Fruit fly (Drosophila melanogaster): ENCODE results near the gene CG15369.

CG15369 gene

DNA sequence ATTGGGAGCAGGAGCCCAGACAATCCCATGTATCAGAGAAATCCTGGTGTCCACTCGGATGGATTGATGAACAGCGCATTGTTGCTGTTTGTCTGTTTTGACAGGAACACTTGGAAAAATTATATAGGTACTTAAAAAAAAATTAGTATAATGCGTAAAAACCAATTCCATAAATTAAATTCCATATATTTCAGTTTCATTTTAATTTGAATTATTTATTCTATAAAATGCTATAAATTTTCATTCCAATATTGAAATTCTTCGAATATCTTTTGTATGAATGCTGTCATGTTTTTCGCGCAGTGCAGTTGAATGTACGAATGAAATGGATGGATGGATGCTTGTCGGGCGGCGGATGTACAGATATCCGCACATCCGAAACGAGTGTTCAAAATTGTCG lies 5.9 kb upstream of the CG15369 start, which contains the start of gene SmydA-9:
SmydA-9 (minus strand) TSS at position 101 of the 400 bp plus-strand sequence.
- TF ChIP-seq CG4496 (GFP tag; IDR thresholded peaks at IDR 0.05) (0 out of 3 replicates have a peak, but pooled peaks have one; percentile 12), CG13204 (GFP tag; optimal IDR thresholded peaks at IDR 0.05) (no peak), CG8301 (tag; optimal IDR thresholded peaks at IDR 0.05) (no peak)

- TF ChIP-seq rn (GFP tag; IDR thresholded peaks at IDR 0.05) (no peak), CG14655 (GFP tag; optimal IDR thresholded peaks at IDR 0.05) (no peak), CG9948 (tag; optimal IDR thresholded peaks at IDR 0.05) (no peak), CG12605 (GFP tag; IDR thresholded peaks at IDR 0.05) (no peak), EcR (GFP tag; optimal IDR thresholded peaks at IDR 0.05) (no peak), CG15710 (tag; optimal IDR thresholded peaks at IDR 0.05) (no peak), Pif1A (GFP tag; optimal IDR thresholded peaks at IDR 0.05) (no peak), Ets98B (GFP tag; IDR thresholded peaks at IDR 0.05) (no peak), CG34367 (tag; optimal IDR thresholded peaks at IDR 0.05) (no peak), CG8159 (tag; optimal IDR thresholded peaks at IDR 0.05) (no peak), CG32121 (GFP tag; IDR thresholded peaks at IDR 0.05) (no peak), Snoo (tag; optimal IDR thresholded peaks at IDR 0.05) (no peak), Pif1B (GFP tag; optimal IDR thresholded peaks at IDR 0.05) (no peak), D1 (tag; optimal IDR thresholded peaks at IDR 0.05) (no peak), fd96Ca (GFP tag; IDR thresholded peaks at IDR 0.05) (no peak), gl (tag; optimal IDR thresholded peaks at IDR 0.05) (no peak), CG10348 (GFP tag; IDR thresholded peaks at IDR 0.05) (no peak), CG13204 (GFP tag; optimal IDR thresholded peaks at IDR 0.05) (no peak), CG8301 (tag; optimal IDR thresholded peaks at IDR 0.05) (no peak)
Observed at dm6 chrX:9214576-9214975, 2.1 kb upstream of the CG15369 start, which contains the start of gene Obp8a. Obp8a (plus strand) TSS chrX:9214876.

DNA sequence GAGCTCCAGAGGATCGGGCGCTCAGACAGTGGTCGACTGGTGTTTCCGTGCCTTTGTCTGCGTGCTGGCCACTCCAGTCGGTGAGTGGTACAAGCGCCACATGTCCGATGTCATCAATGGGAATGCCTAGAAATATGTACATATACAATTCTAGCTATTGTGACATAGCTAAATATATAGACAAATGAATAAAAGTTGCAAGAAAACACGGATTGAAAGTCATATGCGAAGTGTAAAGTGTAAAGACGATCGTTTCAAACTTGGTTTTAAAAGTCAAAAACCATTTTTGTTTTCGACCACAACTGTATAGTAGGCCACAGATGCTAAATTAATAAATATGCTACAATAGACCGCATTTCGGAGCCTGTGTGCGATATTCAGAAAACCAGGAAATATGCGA lies 1.2 kb upstream of the CG15369 start, which contains the start of gene CG15368:
CG15368 (plus strand) TSS at position 301 of the 400 bp plus-strand sequence.
- TF ChIP-seq Snoo (tag; optimal IDR thresholded peaks at IDR 0.05) (no peak), CG17806 (tag; optimal IDR thresholded peaks at IDR 0.05) (no peak)

dm6 chrX:9220434-9220833 lies 3.8 kb downstream of the CG15369 start:
- TF ChIP-seq EcR (GFP tag; optimal IDR thresholded peaks at IDR 0.05) (no peak), CG9948 (tag; optimal IDR thresholded peaks at IDR 0.05) (peak; percentile 16), Snoo (tag; optimal IDR thresholded peaks at IDR 0.05) (no peak), CG12605 (GFP tag; IDR thresholded peaks at IDR 0.05) (peak; percentile 34; the same call in 1 of the 2 replicates), CG10348 (GFP tag; IDR thresholded peaks at IDR 0.05) (peak; percentile 66), CG8301 (tag; optimal IDR thresholded peaks at IDR 0.05) (peak; percentile 44), CG14655 (GFP tag; optimal IDR thresholded peaks at IDR 0.05) (peak; percentile 60), CG4496 (GFP tag; IDR thresholded peaks at IDR 0.05) (peak; percentile 83), fd96Ca (GFP tag; IDR thresholded peaks at IDR 0.05) (peak; percentile 78; the same call in 2 of the 3 replicates), Pif1A (GFP tag; optimal IDR thresholded peaks at IDR 0.05) (no peak), Ets98B (GFP tag; IDR thresholded peaks at IDR 0.05) (peak; percentile 79), CG32121 (GFP tag; IDR thresholded peaks at IDR 0.05) (peak; percentile 75)

- TF ChIP-seq CG14655 (GFP tag; optimal IDR thresholded peaks at IDR 0.05) = peak; percentile 26
- peak; percentile 31; the same call in 1 of the 2 replicates for TF ChIP-seq Ets98B (GFP tag; IDR thresholded peaks at IDR 0.05)
- no peak for TF ChIP-seq rn (GFP tag; IDR thresholded peaks at IDR 0.05)
Observed at dm6 chrX:9223182-9223581, 6.5 kb downstream of the CG15369 start, which contains the start of gene t. t (minus strand) TSS chrX:9223257.

DNA sequence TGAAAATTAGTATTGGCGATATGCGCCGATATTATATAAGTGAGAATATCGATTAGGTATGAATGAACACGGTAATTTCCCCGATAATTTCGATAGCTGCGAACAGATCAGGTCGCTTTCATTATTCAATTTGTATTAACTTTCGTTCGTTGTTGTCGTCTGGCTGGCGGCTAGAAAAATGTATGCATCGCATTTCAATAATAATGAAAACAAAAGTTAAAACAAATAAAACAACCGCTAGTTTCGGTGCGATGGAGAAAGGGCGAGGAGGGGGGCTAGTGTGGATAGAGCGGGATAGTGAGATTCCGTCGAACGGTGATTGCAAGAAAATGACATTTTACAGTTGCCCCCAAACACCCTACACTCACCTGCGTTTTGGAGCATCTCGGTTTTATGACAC lies 7.8 kb downstream of the CG15369 start:
- TF ChIP-seq Pif1B (GFP tag; optimal IDR thresholded peaks at IDR 0.05) (no peak), CG4496 (GFP tag; IDR thresholded peaks at IDR 0.05) (0 out of 3 replicates have a peak, but pooled peaks have one; percentile 20), CG17806 (tag; optimal IDR thresholded peaks at IDR 0.05) (no peak)

DNA sequence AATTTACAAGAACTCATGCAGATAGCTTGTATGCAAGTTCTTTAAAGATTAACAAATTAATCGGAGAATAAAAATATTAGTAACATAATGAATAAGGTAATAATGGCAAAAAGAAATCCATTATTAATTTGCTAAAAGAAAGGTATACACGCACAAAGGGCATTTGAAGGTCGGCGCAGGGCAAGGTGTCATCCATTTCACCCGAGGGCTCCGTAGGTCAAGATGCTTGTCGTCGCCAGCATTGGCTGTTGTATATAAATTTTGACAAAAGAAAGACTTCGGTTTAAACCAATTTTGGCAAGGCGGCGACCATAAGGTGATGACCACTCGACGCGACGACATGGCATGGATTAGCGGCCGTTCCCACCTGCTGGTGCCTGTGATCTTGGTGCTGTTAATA lies 8.5 kb downstream of the CG15369 start, which contains the start of gene CG15370:
CG15370 (plus strand) TSS at position 301 of the 400 bp plus-strand sequence.
- no peak for TF ChIP-seq gl (tag; optimal IDR thresholded peaks at IDR 0.05)
- TF ChIP-seq D1 (tag; optimal IDR thresholded peaks at IDR 0.05) = no peak
- TF ChIP-seq rn (GFP tag; IDR thresholded peaks at IDR 0.05) = no peak
- TF ChIP-seq Ets98B (GFP tag; IDR thresholded peaks at IDR 0.05) = no peak
- no peak for TF ChIP-seq CG15710 (tag; optimal IDR thresholded peaks at IDR 0.05)
- no peak for TF ChIP-seq CG9948 (tag; optimal IDR thresholded peaks at IDR 0.05)
- no peak for TF ChIP-seq CG10348 (GFP tag; IDR thresholded peaks at IDR 0.05)
- no peak for TF ChIP-seq fd96Ca (GFP tag; IDR thresholded peaks at IDR 0.05)
- TF ChIP-seq Pif1B (GFP tag; optimal IDR thresholded peaks at IDR 0.05) = no peak
- TF ChIP-seq Snoo (tag; optimal IDR thresholded peaks at IDR 0.05) = no peak
- no peak for TF ChIP-seq CG4496 (GFP tag; IDR thresholded peaks at IDR 0.05)
- TF ChIP-seq CG13204 (GFP tag; optimal IDR thresholded peaks at IDR 0.05) = no peak
- no peak for TF ChIP-seq CG8301 (tag; optimal IDR thresholded peaks at IDR 0.05)
- no peak for TF ChIP-seq CG14655 (GFP tag; optimal IDR thresholded peaks at IDR 0.05)
- no peak for TF ChIP-seq EcR (GFP tag; optimal IDR thresholded peaks at IDR 0.05)

All from whole organism, pupa.